Fruit fly (Drosophila melanogaster) whole organism, embryonic: ENCODE measurements around the gene CG43672.

ENCODE experiments used
- Ada2b ChIP-seq: fragments of 200-800 bp; sonication (Bioruptor generic); IDR thresholded peaks from 2 replicates; pipeline ENCODE4 v1.3.6; 2022; ENCODE audit warnings: missing biosample characterization, missing genetic modification characterization
- Asciz ChIP-seq: fragments of 200-800 bp; sonication (Bioruptor generic); optimal IDR thresholded peaks from 2 replicates; lab custom pipeline; 2017; ENCODE audit warnings: missing biosample characterization, mild to moderate bottlenecking, missing genetic modification characterization, missing genetic modification reagents
- B-H2 ChIP-seq: fragments of 200-800 bp; sonication (Bioruptor generic); optimal IDR thresholded peaks from 2 replicates; lab custom pipeline; 2018; ENCODE audit warnings: missing biosample characterization, mild to moderate bottlenecking, missing genetic modification characterization
- CG10462 ChIP-seq: fragments of 200-800 bp; sonication (Bioruptor generic); optimal IDR thresholded peaks from 2 replicates; lab custom pipeline; 2016; ENCODE audit warnings: missing biosample characterization, missing genetic modification characterization
- CG11456 ChIP-seq: fragments of 200-800 bp; sonication (Bioruptor generic); IDR thresholded peaks from 3 replicates; pipeline ENCODE4 v1.3.6; 2022; ENCODE audit warnings: missing biosample characterization, missing genetic modification characterization
- CG12219 ChIP-seq: fragments of 200-800 bp; sonication (Bioruptor generic); optimal IDR thresholded peaks from 3 replicates; lab custom pipeline; 2018; ENCODE audit warnings: missing biosample characterization, mild to moderate bottlenecking, missing genetic modification characterization
- CG13624 ChIP-seq: fragments of 200-800 bp; sonication (Bioruptor generic); optimal IDR thresholded peaks from 2 replicates; lab custom pipeline; 2016; ENCODE audit warnings: missing biosample characterization, missing genetic modification characterization
- CG15073 ChIP-seq: fragments of 200-800 bp; sonication (Bioruptor generic); optimal IDR thresholded peaks from 2 replicates; lab custom pipeline; 2016; ENCODE audit warnings: missing biosample characterization, missing genetic modification characterization
- CG15514 ChIP-seq: fragments of 200-800 bp; sonication (Bioruptor generic); optimal IDR thresholded peaks from 3 replicates; lab custom pipeline; 2017; ENCODE audit warnings: missing biosample characterization, missing genetic modification characterization, mild to moderate bottlenecking, moderate library complexity, missing genetic modification reagents
- CG17568 ChIP-seq: fragments of 200-800 bp; sonication (Bioruptor generic); optimal IDR thresholded peaks from 2 replicates; lab custom pipeline; 2018; ENCODE audit warnings: missing biosample characterization, mild to moderate bottlenecking, missing genetic modification characterization, moderate library complexity
- CG18011 ChIP-seq: fragments of 200-800 bp; sonication (Bioruptor generic); optimal IDR thresholded peaks from 2 replicates; lab custom pipeline; 2017; ENCODE audit warnings: missing biosample characterization, missing genetic modification characterization, mild to moderate bottlenecking, moderate library complexity, missing genotype
- CG34376 ChIP-seq: fragments of 200-800 bp; sonication (Bioruptor generic); optimal IDR thresholded peaks from 2 replicates; lab custom pipeline; 2018; ENCODE audit warnings: missing biosample characterization, mild to moderate bottlenecking, missing genetic modification characterization
- CG4360 ChIP-seq: fragments of 200-800 bp; sonication (Bioruptor generic); IDR thresholded peaks from 2 replicates; pipeline ENCODE4 v1.3.6; 2022; ENCODE audit warnings: missing biosample characterization, missing genetic modification characterization
- CG4424 ChIP-seq: fragments of 200-800 bp; sonication (Bioruptor generic); optimal IDR thresholded peaks from 3 replicates; lab custom pipeline; 2016; ENCODE audit warnings: missing biosample characterization, missing genetic modification characterization
- CG6272 ChIP-seq: fragments of 200-800 bp; sonication (Bioruptor generic); IDR thresholded peaks from 2 replicates; pipeline ENCODE4 v1.3.6; 2022; ENCODE audit warnings: missing biosample characterization, missing genetic modification characterization
- CG6689 ChIP-seq: fragments of 200-800 bp; sonication (Bioruptor generic); IDR thresholded peaks from 2 replicates; pipeline ENCODE4 v1.3.6; 2022; ENCODE audit warnings: missing biosample characterization, missing genetic modification characterization
- CG7357 ChIP-seq: fragments of 200-800 bp; sonication (Bioruptor generic); IDR thresholded peaks from 3 replicates; pipeline ENCODE4 v1.3.6; 2022; ENCODE audit warnings: missing biosample characterization, missing genetic modification characterization
- CG7745 ChIP-seq: fragments of 200-800 bp; sonication (Bioruptor generic); optimal IDR thresholded peaks from 2 replicates; lab custom pipeline; 2018; ENCODE audit warnings: missing biosample characterization, mild to moderate bottlenecking, missing genetic modification characterization, moderate library complexity
- CG9797 ChIP-seq: fragments of 200-800 bp; sonication (Bioruptor generic); optimal IDR thresholded peaks from 3 replicates; lab custom pipeline; 2018; ENCODE audit warnings: missing biosample characterization, mild to moderate bottlenecking, missing genetic modification characterization
- Camta ChIP-seq: fragments of 200-800 bp; sonication (Bioruptor generic); optimal IDR thresholded peaks from 2 replicates; lab custom pipeline; 2016; ENCODE audit warnings: missing biosample characterization, missing genetic modification characterization
- D ChIP-seq, 2 experiments: fragments of 200-800 bp in 1 of 2; fragments of >200 bp in 1 of 2; sonication (Bioruptor generic) in 1 of 2; optimal IDR thresholded peaks; 2 replicates in 1 of 2; 3 replicates in 1 of 2; lab custom pipeline; 2017; ENCODE audit warnings: mild to moderate bottlenecking in 1 of 2, missing biosample characterization in 1 of 2, missing genetic modification characterization in 1 of 2, missing genetic modification reagents in 1 of 2
- Dip2 ChIP-seq: fragments of 200-800 bp; sonication (Bioruptor generic); IDR thresholded peaks from 2 replicates; pipeline ENCODE4 v1.3.6; 2022; ENCODE audit warnings: missing biosample characterization, missing genetic modification characterization
- E2f1 ChIP-seq: fragments of 200-800 bp; sonication (Bioruptor generic); IDR thresholded peaks from 2 replicates; pipeline ENCODE4 v1.3.6; 2022; ENCODE audit warnings: missing biosample characterization, missing genetic modification characterization
- Hr3 ChIP-seq: fragments of 200-800 bp; sonication (Bioruptor generic); optimal IDR thresholded peaks from 3 replicates; lab custom pipeline; 2016; ENCODE audit warnings: missing biosample characterization, missing genetic modification characterization
- Lpt ChIP-seq: fragments of >200 bp; optimal IDR thresholded peaks from 2 replicates; lab custom pipeline; 2018; ENCODE audit warnings: missing biosample characterization, missing genetic modification characterization
- MBD-R2 ChIP-seq: fragments of 200-800 bp; sonication (Bioruptor generic); IDR thresholded peaks from 2 replicates; pipeline ENCODE4 v1.3.6; 2022; ENCODE audit warnings: missing biosample characterization, missing genetic modification characterization
- Mad ChIP-seq: fragments of 200-800 bp; sonication (Bioruptor generic); optimal IDR thresholded peaks from 2 replicates; lab custom pipeline; 2016; ENCODE audit warnings: missing biosample characterization, missing genetic modification characterization
- NK7.1 ChIP-seq: fragments of 200-800 bp; sonication (Bioruptor generic); optimal IDR thresholded peaks from 3 replicates; lab custom pipeline; 2016; ENCODE audit warnings: missing biosample characterization, missing genetic modification characterization
- Ravus ChIP-seq: fragments of 200-800 bp; sonication (Bioruptor generic); IDR thresholded peaks from 2 replicates; pipeline ENCODE4 v1.3.6; 2022; ENCODE audit warnings: missing biosample characterization, missing genetic modification characterization
- Side ChIP-seq: fragments of 200-800 bp; sonication (Bioruptor generic); optimal IDR thresholded peaks from 2 replicates; lab custom pipeline; 2016; ENCODE audit warnings: missing biosample characterization, missing genetic modification characterization
- Vsx1 ChIP-seq: fragments of 200-800 bp; sonication (Bioruptor generic); optimal IDR thresholded peaks from 2 replicates; lab custom pipeline; 2017; ENCODE audit warnings: missing biosample characterization, mild to moderate bottlenecking, missing genetic modification characterization, missing genetic modification reagents
- ap ChIP-seq: fragments of 200-800 bp; sonication (Bioruptor generic); IDR thresholded peaks from 2 replicates; pipeline ENCODE4 v1.3.6; 2022; ENCODE audit warnings: missing biosample characterization, missing genetic modification characterization
- bbx ChIP-seq: fragments of 200-800 bp; sonication (Bioruptor generic); IDR thresholded peaks from 2 replicates; pipeline ENCODE4 v1.3.6; 2022; ENCODE audit warnings: missing biosample characterization, missing genetic modification characterization; ENCODE audit not compliant: partially characterized antibody
- chinmo ChIP-seq: fragments of 200-800 bp; sonication (Bioruptor generic); IDR thresholded peaks from 4 replicates; pipeline ENCODE4 v1.3.6; 2022; ENCODE audit warnings: missing biosample characterization, missing genetic modification characterization; ENCODE audit not compliant: partially characterized antibody
- dmrt99B ChIP-seq: fragments of 200-800 bp; sonication (Bioruptor generic); optimal IDR thresholded peaks from 2 replicates; lab custom pipeline; 2018; ENCODE audit warnings: missing biosample characterization, mild to moderate bottlenecking, missing genetic modification characterization, moderate library complexity
- exex ChIP-seq: fragments of 200-800 bp; sonication (Bioruptor generic); optimal IDR thresholded peaks from 4 replicates; lab custom pipeline; 2018; ENCODE audit warnings: missing biosample characterization, mild to moderate bottlenecking, missing genetic modification characterization, moderate library complexity
- fd3F ChIP-seq: fragments of 200-800 bp; sonication (Bioruptor generic); optimal IDR thresholded peaks from 2 replicates; lab custom pipeline; 2018; ENCODE audit warnings: missing biosample characterization, mild to moderate bottlenecking, missing genetic modification characterization, moderate library complexity
- fru ChIP-seq: fragments of >200 bp; optimal IDR thresholded peaks from 2 replicates; lab custom pipeline; 2017
- hkb ChIP-seq, 2 experiments: fragments of 200-800 bp in 1 of 2; fragments of >200 bp in 1 of 2; sonication (Bioruptor generic) in 1 of 2; IDR thresholded peaks in 1 of 2; optimal IDR thresholded peaks in 1 of 2; 2 replicates each; pipeline versions ENCODE4 v1.3.6 to Lab custom; 2017 to 2022; ENCODE audit warnings: missing biosample characterization in 1 of 2, missing genetic modification characterization in 1 of 2
- nerfin-2 ChIP-seq: fragments of 200-800 bp; sonication (Bioruptor generic); IDR thresholded peaks from 2 replicates; pipeline ENCODE4 v1.3.6; 2022; ENCODE audit warnings: missing biosample characterization, missing genetic modification characterization; ENCODE audit not compliant: partially characterized antibody
- p53 ChIP-seq: fragments of 200-800 bp; sonication (Bioruptor generic); optimal IDR thresholded peaks from 2 replicates; lab custom pipeline; 2016; ENCODE audit warnings: missing biosample characterization, missing genetic modification characterization
- ro ChIP-seq: fragments of 200-800 bp; sonication (Bioruptor generic); IDR thresholded peaks from 2 replicates; pipeline ENCODE4 v1.3.6; 2022; ENCODE audit warnings: missing biosample characterization, missing genetic modification characterization
- row ChIP-seq: fragments of 200-800 bp; sonication (Bioruptor generic); IDR thresholded peaks from 3 replicates; pipeline ENCODE4 v1.3.6; 2022; ENCODE audit warnings: missing biosample characterization, missing genetic modification characterization
- seq ChIP-seq: fragments of 200-800 bp; sonication (Bioruptor generic); IDR thresholded peaks from 2 replicates; pipeline ENCODE4 v1.3.6; 2022; ENCODE audit warnings: missing biosample characterization, missing genetic modification characterization
- slbo ChIP-seq: fragments of 200-800 bp; sonication (Bioruptor generic); IDR thresholded peaks from 2 replicates; pipeline ENCODE4 v1.3.6; 2022; ENCODE audit warnings: missing biosample characterization, missing genetic modification characterization
- sug ChIP-seq: fragments of 200-800 bp; optimal IDR thresholded peaks from 2 replicates; lab custom pipeline; 2019; ENCODE audit warnings: missing biosample characterization, mild to moderate bottlenecking, missing genetic modification characterization, moderate library complexity
- tgo ChIP-seq: fragments of 200-800 bp; sonication (Bioruptor generic); IDR thresholded peaks from 3 replicates; pipeline ENCODE4 v1.3.6; 2022; ENCODE audit warnings: missing biosample characterization, missing genetic modification characterization
- twi ChIP-seq: fragments of 200-800 bp; optimal IDR thresholded peaks from 2 replicates; lab custom pipeline; 2019; ENCODE audit warnings: missing biosample characterization, mild to moderate bottlenecking, missing genetic modification characterization, moderate library complexity
- vfl ChIP-seq: fragments of 200-800 bp; sonication (Bioruptor generic); optimal IDR thresholded peaks from 2 replicates; lab custom pipeline; 2016; ENCODE audit warnings: missing biosample characterization, missing genetic modification characterization

CG43672 gene

DNA sequence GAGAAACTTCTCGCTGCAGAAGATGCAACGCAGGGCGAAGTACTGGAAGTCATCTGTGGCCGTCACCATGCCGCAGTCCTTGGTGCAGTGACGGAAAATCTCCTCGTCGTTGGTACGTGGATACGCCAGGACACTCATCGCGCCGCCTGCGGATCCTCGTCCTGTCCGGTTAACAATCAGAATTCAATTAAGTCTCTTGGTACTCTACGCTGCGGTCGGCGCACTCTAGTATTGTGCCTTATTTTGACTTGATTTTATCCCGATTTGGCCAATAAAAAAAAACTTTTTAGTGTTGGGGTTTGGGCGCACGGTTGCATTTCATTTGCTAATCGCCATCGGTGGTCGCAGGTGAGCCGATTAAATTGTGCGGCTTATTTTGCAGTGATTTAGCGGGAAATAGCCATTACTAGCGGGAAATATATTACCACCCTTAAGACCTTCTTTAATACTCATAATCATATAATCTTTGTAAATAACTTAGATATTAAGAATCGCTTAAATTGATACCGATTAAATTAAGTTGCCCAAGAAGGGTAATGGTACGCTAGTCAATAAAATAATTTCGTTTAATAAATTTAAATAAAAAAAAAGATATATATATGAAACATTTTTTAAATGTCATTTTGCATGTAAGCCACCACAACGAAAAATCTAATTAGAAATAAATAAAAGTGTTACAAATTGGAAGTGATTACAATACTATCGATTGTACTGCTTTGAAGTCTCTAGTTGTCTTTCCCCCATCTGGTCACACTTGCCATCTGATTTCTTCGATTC lies 26.7 kb upstream of the CG43672 start, which contains the start of the genes CG8944 and CCT6 (continued):
- TF ChIP-seq seq (GFP tag; lab: Robert Waterston, UW), result no peak
- TF ChIP-seq Vsx1 (GFP tag; lab: Kevin White, UChicago), result no peak
- no peak for TF ChIP-seq NK7.1 (GFP tag; lab: Kevin White, UChicago)
- TF ChIP-seq vfl (GFP tag; lab: Kevin White, UChicago), result no peak
- TF ChIP-seq CG4424, result peak; percentile 1
- peak; percentile 44; the same call in 1 of the 2 replicates for TF ChIP-seq bbx (GFP tag; lab: Robert Waterston, UW)
- no peak for TF ChIP-seq ap (GFP tag; lab: Robert Waterston, UW)
- no peak for TF ChIP-seq CG7357
- 0 out of 4 replicates have a peak, but pooled peaks have one; percentile 24 for TF ChIP-seq chinmo (GFP tag; lab: Robert Waterston, UW)
- no peak for TF ChIP-seq CG12219 (GFP tag; lab: Kevin White, UChicago)
- no peak for TF ChIP-seq CG18011
- TF ChIP-seq CG34376 (GFP tag; lab: Kevin White, UChicago), result no peak
- TF ChIP-seq CG6689, result 0 out of 2 replicates have a peak, but pooled peaks have one; percentile 6
- no peak for TF ChIP-seq exex (tag; lab: Kevin White, UChicago)
- TF ChIP-seq Dip2 (GFP tag; lab: Robert Waterston, UW), result no peak
- TF ChIP-seq CG17568 (GFP tag; lab: Kevin White, UChicago), result no peak
- TF ChIP-seq slbo (GFP tag; lab: Robert Waterston, UW), result peak; percentile 50
- no peak for TF ChIP-seq dmrt99B (tag; lab: Kevin White, UChicago)
- no peak for TF ChIP-seq Ada2b (GFP tag; lab: Robert Waterston, UW)
- peak; percentile 41; the same call in 1 of the 3 replicates for TF ChIP-seq CG11456 (GFP tag; lab: Robert Waterston, UW)
- no peak for TF ChIP-seq CG6272 (GFP tag; lab: Robert Waterston, UW)
- peak; percentile 28 for TF ChIP-seq CG9797 (GFP tag; lab: Kevin White, UChicago)
- no peak for TF ChIP-seq fd3F (GFP tag; lab: Kevin White, UChicago)
- no peak for TF ChIP-seq D (optimal IDR thresholded peaks at IDR 0.05; lab: Kevin White, UChicago)
- no peak for TF ChIP-seq D (GFP tag; optimal IDR thresholded peaks at IDR 0.05; lab: Kevin White, UChicago)
- TF ChIP-seq MBD-R2 (GFP tag; lab: Robert Waterston, UW), result peak; percentile 52
- no peak for TF ChIP-seq CG10462 (GFP tag; lab: Kevin White, UChicago)
- no peak for TF ChIP-seq twi
- TF ChIP-seq Side, result no peak
- TF ChIP-seq CG15073, result no peak
- TF ChIP-seq fru (lab: Kevin White, UChicago), result no peak
- no peak for TF ChIP-seq Asciz
- TF ChIP-seq CG13624 (GFP tag; lab: Kevin White, UChicago), result no peak
- no peak for TF ChIP-seq tgo (GFP tag; lab: Robert Waterston, UW)
- TF ChIP-seq CG15514 (GFP tag; lab: Kevin White, UChicago), result peak; percentile 30
- TF ChIP-seq hkb (optimal IDR thresholded peaks at IDR 0.05; lab: Kevin White, UChicago), result no peak
- no peak for TF ChIP-seq hkb (GFP tag; IDR thresholded peaks at IDR 0.05; lab: Robert Waterston, UW)
- no peak for TF ChIP-seq B-H2
- TF ChIP-seq CG7745 (tag; lab: Kevin White, UChicago), result no peak
- TF ChIP-seq row (GFP tag; lab: Robert Waterston, UW), result peak; percentile 77
- TF ChIP-seq nerfin-2 (GFP tag; lab: Robert Waterston, UW), result no peak
- TF ChIP-seq Ravus (GFP tag; lab: Robert Waterston, UW), result no peak
- TF ChIP-seq E2f1 (GFP tag; lab: Robert Waterston, UW), result no peak
- TF ChIP-seq p53 (GFP tag; lab: Kevin White, UChicago), result no peak
- TF ChIP-seq CG4360, result no peak
- peak; percentile 28 for TF ChIP-seq Hr3 (GFP tag; lab: Kevin White, UChicago)
- TF ChIP-seq Lpt (GFP tag; lab: Kevin White, UChicago), result no peak
- no peak for TF ChIP-seq Camta (GFP tag; lab: Kevin White, UChicago)
- no peak for TF ChIP-seq ro (GFP tag; lab: Robert Waterston, UW)
- peak; percentile 14 for TF ChIP-seq sug (tag; lab: Kevin White, UChicago)
- no peak for TF ChIP-seq Mad (GFP tag; lab: Kevin White, UChicago)
